Worm (Caenorhabditis elegans): ENCODE measurements around the gene ubc-18.

DNA sequence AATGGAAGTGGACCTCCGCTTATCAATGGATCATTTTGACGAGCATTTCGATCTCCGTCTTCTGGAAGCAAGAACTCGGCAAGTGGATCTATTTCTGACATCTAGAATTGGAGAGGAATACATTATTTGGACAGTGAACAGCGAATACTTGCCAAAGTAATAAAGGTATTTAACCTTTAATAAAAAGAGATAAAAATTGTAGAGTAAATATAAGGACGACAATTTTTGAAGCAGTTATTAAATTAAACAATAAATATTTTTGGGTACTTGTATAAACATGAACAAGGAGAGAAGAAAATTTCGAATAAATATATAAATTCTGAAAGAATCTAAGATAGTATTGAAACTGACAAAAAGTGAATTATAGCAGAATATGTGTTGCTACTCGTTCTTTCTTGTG is 4.1 kb upstream of the ubc-18 start, which contains the start of gene lin-37:
- TF ChIP-seq cog-1 (tag; optimal IDR thresholded peaks at IDR 0.05) (no peak), T22C8.4 (GFP tag; IDR thresholded peaks at IDR 0.05) (no peak), ref-1 (GFP tag; conservative IDR thresholded peaks at IDR 0.05) (no peak), ztf-29 (GFP tag; IDR thresholded peaks at IDR 0.05) (no peak), flt-1 (GFP tag; IDR thresholded peaks at IDR 0.05) (no peak), med-1 (GFP tag; optimal IDR thresholded peaks at IDR 0.05; ENCODE audit: insufficient read depth) (no peak), tab-1 (GFP tag; IDR thresholded peaks at IDR 0.05) (no peak)

Measured in whole organism, midembryonic.